Fruit fly (Drosophila melanogaster) whole organism, larva: ENCODE results near the gene EMC2B.

Experiments
- noc ChIP-seq: fragments of 200-800 bp; sonication (Bioruptor generic); optimal IDR thresholded peaks from 3 replicates; lab custom pipeline; 2019; ENCODE audit warnings: missing biosample characterization, mild to moderate bottlenecking, missing genetic modification characterization, moderate library complexity

EMC2B gene

DNA sequence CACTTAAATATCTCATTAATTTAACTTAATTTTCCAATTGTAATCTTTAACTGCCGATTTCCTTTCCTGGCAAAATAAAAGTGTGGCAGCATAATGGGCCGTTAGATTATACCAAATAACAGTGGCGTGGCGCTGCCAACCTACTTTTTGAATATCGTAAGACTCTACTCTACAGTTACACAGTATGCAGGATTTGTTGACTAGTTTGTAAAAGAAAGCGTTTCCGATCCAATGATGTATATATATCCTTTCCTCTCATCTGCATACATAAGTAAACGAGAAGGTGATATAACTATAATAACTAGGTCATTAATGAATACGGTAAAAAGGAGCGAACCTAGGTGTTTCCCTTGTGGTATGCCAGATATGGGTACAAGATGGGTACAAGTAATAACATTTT, at the start of gene EMC2B:
EMC2B (minus strand) TSS at position 98 of the 400 bp plus-strand sequence.
- TF ChIP-seq noc (tag; lab: Kevin White, UChicago), result no peak

dm6 chr3R:17039993-17040807, 48.5 kb upstream of the EMC2B start, which contains the start of the genes CG18213 and Trm7-32:
Gene CG18213, minus strand, starts transcription at chr3R:17040203.
Gene Trm7-32, plus strand, starts transcription at chr3R:17040682.
- no peak for TF ChIP-seq noc (tag; lab: Kevin White, UChicago)

dm6 chr3R:17035945-17036344, 44.3 kb upstream of the EMC2B start, which contains the start of gene CG4009:
Gene CG4009, minus strand, starts transcription at chr3R:17036045.
- TF ChIP-seq noc (tag; lab: Kevin White, UChicago), result no peak

- no peak for TF ChIP-seq noc (tag; lab: Kevin White, UChicago)
Observed at dm6 chr3R:17031502-17031901, 39.8 kb upstream of the EMC2B start, which contains the start of gene CG31268. Gene CG31268, plus strand, starts transcription at chr3R:17031802.

- TF ChIP-seq noc (tag; lab: Kevin White, UChicago), result no peak
Observed at dm6 chr3R:17029796-17030195, 38.1 kb upstream of the EMC2B start.

DNA sequence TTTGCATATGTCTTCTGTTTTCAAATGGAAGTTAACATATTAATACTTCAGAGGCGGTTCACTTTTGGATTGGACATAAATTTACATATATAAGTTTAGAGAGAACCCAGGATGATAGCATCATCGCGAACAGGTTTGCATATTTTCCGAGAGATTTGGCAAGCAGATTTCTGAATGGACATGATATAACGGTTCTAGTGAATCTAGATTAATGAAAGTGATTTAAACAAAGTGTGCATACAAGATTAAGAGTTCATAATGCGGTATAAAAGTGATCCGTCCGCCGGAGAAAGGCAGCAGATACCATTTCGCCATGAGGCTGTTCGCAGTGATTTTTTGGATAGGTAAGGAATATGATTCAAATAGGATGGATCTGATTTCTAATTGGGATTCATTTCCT, 36.7 kb upstream of the EMC2B start, which contains the start of gene CG5225:
CG5225 (plus strand) TSS at position 301 of the 400 bp plus-strand sequence.
- no peak for TF ChIP-seq noc (tag; lab: Kevin White, UChicago)

- no peak for TF ChIP-seq noc (tag; lab: Kevin White, UChicago)
Observed at dm6 chr3R:17020956-17021355, 29.3 kb upstream of the EMC2B start, which contains the start of gene Adsl. Gene Adsl, minus strand, starts transcription at chr3R:17021120.

DNA sequence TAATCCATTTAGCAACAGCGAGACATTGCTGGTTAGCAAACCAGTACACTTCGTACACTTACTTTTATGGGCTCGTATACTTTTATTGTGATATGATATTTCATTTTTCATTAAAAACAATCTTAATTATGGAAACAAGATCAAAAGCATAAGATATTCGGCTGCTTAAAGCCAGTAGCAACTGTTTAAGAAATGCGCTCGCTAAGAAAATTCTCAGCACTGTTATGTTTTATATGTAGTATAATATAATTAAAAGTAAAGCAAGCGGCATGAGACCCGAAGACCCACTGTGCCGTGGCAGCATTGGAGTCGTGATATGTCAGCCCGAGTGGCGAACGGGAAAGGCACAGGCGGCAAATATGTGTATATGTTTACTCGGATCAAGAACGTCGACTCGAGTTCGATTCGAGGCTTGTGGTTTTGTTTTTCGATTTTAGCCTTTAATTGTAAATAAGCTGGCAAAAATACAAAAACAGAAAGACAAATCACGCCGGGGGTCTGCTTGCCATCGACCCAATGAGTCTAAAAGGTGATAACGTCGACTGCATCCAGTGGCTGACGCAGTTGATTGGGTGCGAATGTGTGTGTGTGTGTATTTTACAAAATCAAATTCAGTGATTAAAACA, 27.3 kb upstream of the EMC2B start:
- TF ChIP-seq noc (tag; lab: Kevin White, UChicago), result no peak

- no peak for TF ChIP-seq noc (tag; lab: Kevin White, UChicago)
Observed at dm6 chr3R:17016193-17016592, 24.5 kb upstream of the EMC2B start.

DNA sequence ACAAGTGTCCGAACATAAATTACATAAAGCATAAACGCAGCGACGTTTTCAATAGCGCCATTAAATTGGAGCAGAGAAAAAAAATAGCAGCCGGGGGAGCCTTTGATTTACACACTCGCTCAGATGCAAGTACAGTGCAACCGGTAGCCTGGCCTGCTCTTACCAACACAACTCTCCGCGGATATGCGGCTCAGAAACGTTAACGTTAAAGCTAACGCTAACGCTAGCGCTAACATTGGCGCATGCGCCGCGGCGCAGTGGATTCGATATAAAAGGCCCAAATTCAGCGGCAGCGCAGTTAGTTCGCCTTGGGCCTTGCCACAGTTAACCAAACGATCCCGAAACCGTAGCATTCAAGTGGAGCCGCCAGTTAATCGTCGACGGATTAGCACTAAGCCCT, 22.6 kb upstream of the EMC2B start, which contains the start of gene Pxd:
Pxd (plus strand) TSS at position 301 of the 400 bp plus-strand sequence.
- no peak for TF ChIP-seq noc (tag; lab: Kevin White, UChicago)

dm6 chr3R:17008675-17009022, 17.0 kb upstream of the EMC2B start:
- TF ChIP-seq noc (tag; lab: Kevin White, UChicago), result no peak

DNA sequence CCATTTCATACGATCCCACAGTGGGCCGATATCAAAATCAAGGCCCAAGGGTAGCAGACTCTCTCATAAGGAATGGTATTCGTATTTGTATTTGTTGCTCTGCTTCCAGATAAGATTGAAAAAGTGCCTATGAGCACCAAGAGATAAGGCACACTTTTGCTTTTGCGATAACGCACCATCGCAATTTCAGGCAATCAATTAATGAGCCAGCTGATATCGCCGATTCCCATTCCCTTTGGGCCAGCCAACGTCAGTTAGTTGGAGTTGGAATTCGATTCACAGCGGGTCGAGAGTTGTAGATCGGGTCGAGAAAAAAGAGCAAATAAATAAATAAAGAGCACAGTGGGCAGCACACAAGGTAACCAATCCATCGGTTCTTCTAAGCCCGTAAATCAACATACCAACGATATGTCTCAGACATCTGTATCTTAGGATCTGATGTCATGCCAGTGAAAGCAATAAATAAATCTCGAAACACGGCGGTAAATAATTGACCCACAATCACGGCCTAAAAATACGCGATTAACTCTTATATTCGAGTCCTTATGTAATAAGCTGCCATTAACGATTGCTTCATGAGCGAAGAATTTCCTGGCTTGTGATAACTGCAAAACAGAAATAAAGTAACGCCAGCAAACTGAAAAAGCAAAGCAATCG, 16.5 kb upstream of the EMC2B start, which contains the start of gene CG8907:
CG8907 (plus strand) TSS at position 252 of the 657 bp plus-strand sequence.
- TF ChIP-seq noc (tag; lab: Kevin White, UChicago), result peak; percentile 38

DNA sequence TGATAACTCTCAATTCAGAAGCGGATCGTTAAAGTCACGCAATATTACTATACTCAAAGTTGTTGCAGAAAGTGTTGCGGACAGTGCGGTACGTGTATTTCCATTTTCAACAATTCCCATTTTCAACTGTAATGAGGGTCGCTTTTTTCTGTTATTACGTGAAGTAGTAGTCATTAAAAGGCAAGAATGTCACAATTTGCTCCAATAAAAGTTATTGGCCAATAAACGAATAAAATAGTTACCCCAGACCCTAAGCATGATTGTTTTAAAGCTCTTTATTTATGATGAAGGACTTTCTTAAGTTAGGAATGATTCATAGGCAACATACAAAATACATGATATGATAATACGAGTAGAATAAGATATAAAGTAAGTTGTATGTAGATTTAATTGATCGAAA, 15.7 kb upstream of the EMC2B start:
- TF ChIP-seq noc (tag; lab: Kevin White, UChicago), result no peak

DNA sequence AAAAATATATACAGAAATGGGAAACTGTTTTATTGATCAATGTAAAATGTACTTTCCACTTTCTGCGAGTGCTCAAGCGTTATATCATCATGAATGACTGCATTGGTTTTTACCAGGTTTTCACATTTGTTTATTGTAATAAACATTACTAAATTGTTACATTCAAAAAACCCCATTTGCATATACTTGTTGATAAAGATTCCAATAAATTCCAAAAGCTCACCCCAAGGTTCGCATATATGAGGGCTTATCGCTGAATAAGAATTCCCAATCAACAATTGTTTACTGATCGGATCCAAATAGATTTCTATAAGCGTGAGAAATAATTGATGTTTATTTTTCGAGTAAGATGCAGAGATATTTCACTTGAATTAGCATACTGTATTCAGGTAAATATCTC, 11.8 kb upstream of the EMC2B start:
- no peak for TF ChIP-seq noc (tag; lab: Kevin White, UChicago)

dm6 chr3R:17002218-17003110, 10.8 kb upstream of the EMC2B start, which contains the start of the genes Sf3a1 and Irc:
Gene Sf3a1, minus strand, starts transcription at chr3R:17002355.
Gene Irc, plus strand, starts transcription at chr3R:17002875.
- TF ChIP-seq noc (tag; lab: Kevin White, UChicago), result no peak
